Worm (Caenorhabditis elegans): ENCODE data around the gene H23L24.4.

DNA sequence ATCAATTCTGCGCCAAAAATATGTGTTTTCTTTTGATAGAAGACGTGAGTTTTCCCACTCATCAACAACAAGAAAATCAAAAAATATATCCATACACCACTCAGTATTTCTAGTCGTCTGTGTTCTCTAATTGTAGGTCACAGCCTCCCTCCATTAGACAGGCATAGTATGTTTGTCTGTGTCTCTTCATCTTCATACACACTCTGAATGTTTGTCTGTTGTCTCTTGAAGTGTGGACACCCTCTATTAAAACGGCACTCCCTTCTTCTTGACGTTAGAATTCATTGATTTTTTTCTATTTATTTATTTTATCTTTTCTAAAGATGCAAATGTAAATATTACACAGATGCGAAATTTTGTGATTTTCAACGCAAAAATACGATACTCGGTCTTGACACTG is 31.9 kb upstream of the H23L24.4 start:
- no peak for TF ChIP-seq cey-2 (tag; optimal IDR thresholded peaks at IDR 0.05; ENCODE audit: borderline replicate concordance, insufficient read depth)
- TF ChIP-seq unc-130 (GFP tag; optimal IDR thresholded peaks at IDR 0.05) = no peak
- no peak for TF ChIP-seq skn-1 (tag; optimal IDR thresholded peaks at IDR 0.05)
- TF ChIP-seq T20F7.1 (GFP tag; optimal IDR thresholded peaks at IDR 0.05) = no peak
- TF ChIP-seq ceh-62 (tag; optimal IDR thresholded peaks at IDR 0.05) = no peak
- TF ChIP-seq nhr-76 (tag; optimal IDR thresholded peaks at IDR 0.05) = no peak
- peak; percentile 5 for TF ChIP-seq nhr-28 (tag; optimal IDR thresholded peaks at IDR 0.05)
- TF ChIP-seq ama-1 (optimal IDR thresholded peaks at IDR 0.05) = no peak
- TF ChIP-seq mep-1 (tag; optimal IDR thresholded peaks at IDR 0.05) = no peak
- TF ChIP-seq lin-15B (tag; optimal IDR thresholded peaks at IDR 0.05) = no peak
- no peak for TF ChIP-seq nhr-11 (tag; optimal IDR thresholded peaks at IDR 0.05)
- no peak for TF ChIP-seq snpc-4 (tag; optimal IDR thresholded peaks at IDR 0.05)
- no peak for TF ChIP-seq hlh-11 (tag; optimal IDR thresholded peaks at IDR 0.05)

Data from whole organism, L4 larva.